Fruit fly (Drosophila melanogaster) ovary, adult (tissue): Measurements from ENCODE around the gene CG7914.

Source experiments
- CG17801 ChIP-seq: fragments of 200-800 bp; optimal IDR thresholded peaks from 2 replicates; lab custom pipeline; 2019; ENCODE audit warnings: missing biosample characterization, mild to moderate bottlenecking, missing genetic modification characterization, moderate library complexity; ENCODE audit not compliant: partially characterized antibody

The CG7914 gene

dm6 chrX:19191597-19191996 is 1.7 kb downstream of the CG7914 start:
- TF ChIP-seq CG17801 (GFP tag; lab: Kevin White, UChicago): no peak

dm6 chrX:19191050-19191449 is 2.2 kb downstream of the CG7914 start:
- TF ChIP-seq CG17801 (GFP tag; lab: Kevin White, UChicago): no peak

- peak; percentile 37 for TF ChIP-seq CG17801 (GFP tag; lab: Kevin White, UChicago)
Observed at dm6 chrX:19189903-19190302, 3.3 kb downstream of the CG7914 start, which contains the start of gene HP1D3csd. Gene HP1D3csd (plus strand): TSS chrX:19190214.

- peak; percentile 80 for TF ChIP-seq CG17801 (GFP tag; lab: Kevin White, UChicago)
Observed at dm6 chrX:19187624-19188085, 5.6 kb downstream of the CG7914 start, which contains the start of gene Mec2. Gene Mec2 (plus strand): TSS chrX:19188035.

dm6 chrX:19183121-19183520 is 10.1 kb downstream of the CG7914 start, which contains the start of gene CG33253:
Gene CG33253 (plus strand): TSS chrX:19183421.
- TF ChIP-seq CG17801 (GFP tag; lab: Kevin White, UChicago): no peak

- TF ChIP-seq CG17801 (GFP tag; lab: Kevin White, UChicago): peak; percentile 60
Observed at dm6 chrX:19179696-19180255, 13.5 kb downstream of the CG7914 start, which contains the start of the genes CG7556 and CG7453. Gene CG7556 (minus strand): TSS chrX:19179830. Gene CG7453 (plus strand): TSS chrX:19180173.

dm6 chrX:19174850-19175571 is 18.2 kb downstream of the CG7914 start, which contains the start of gene CG33939:
Gene CG33939 (minus strand): TSS chrX:19174900.
- no peak for TF ChIP-seq CG17801 (GFP tag; lab: Kevin White, UChicago)

dm6 chrX:19174092-19174491 is 19.2 kb downstream of the CG7914 start:
- no peak for TF ChIP-seq CG17801 (GFP tag; lab: Kevin White, UChicago)

dm6 chrX:19172955-19173354 is 20.3 kb downstream of the CG7914 start:
- no peak for TF ChIP-seq CG17801 (GFP tag; lab: Kevin White, UChicago)

- no peak for TF ChIP-seq CG17801 (GFP tag; lab: Kevin White, UChicago)
Observed at dm6 chrX:19171926-19172325, 21.3 kb downstream of the CG7914 start.

- TF ChIP-seq CG17801 (GFP tag; lab: Kevin White, UChicago): no peak
Observed at dm6 chrX:19170791-19171190, 22.5 kb downstream of the CG7914 start, which contains the start of gene Inx5. Gene Inx5 (minus strand): TSS chrX:19170883.

dm6 chrX:19167586-19168403 is 25.5 kb downstream of the CG7914 start:
- TF ChIP-seq CG17801 (GFP tag; lab: Kevin White, UChicago): no peak

- no peak for TF ChIP-seq CG17801 (GFP tag; lab: Kevin White, UChicago)
Observed at dm6 chrX:19167032-19167568, 26.1 kb downstream of the CG7914 start, which contains the start of gene RhoGAP18B. Gene RhoGAP18B (minus strand): TSS chrX:19167082.

- TF ChIP-seq CG17801 (GFP tag; lab: Kevin White, UChicago): peak; percentile 16
Observed at dm6 chrX:19166152-19166935, 26.9 kb downstream of the CG7914 start.
